Worm (Caenorhabditis elegans) whole organism, early embryonic: ENCODE results near the gene popl-7.

Source experiments
- B0310.2 ChIP-seq: sonication (generic microtip); optimal IDR thresholded peaks from 2 replicates; lab custom pipeline; 2016; ENCODE audit warnings: mild to moderate bottlenecking, missing genetic modification characterization, missing compliant biosample characterization
- F13C5.2 ChIP-seq: sonication (generic microtip); optimal IDR thresholded peaks from 2 replicates; lab custom pipeline; 2017; ENCODE audit warnings: mild to moderate bottlenecking, missing genetic modification characterization, inconsistent platforms, missing compliant biosample characterization
- aly-1 ChIP-seq: sonication (generic microtip); optimal IDR thresholded peaks from 2 replicates; lab custom pipeline; 2016; ENCODE audit warnings: missing genetic modification characterization, missing compliant biosample characterization
- ama-1 ChIP-seq: fragments of 150-350 bp; optimal IDR thresholded peaks from 2 replicates; lab custom pipeline; 2014
- ceh-13 ChIP-seq: fragments of 200-800 bp; sonication (Bioruptor generic); optimal IDR thresholded peaks from 2 replicates; lab custom pipeline; 2018; ENCODE audit warnings: mild to moderate bottlenecking, missing genetic modification characterization, missing compliant biosample characterization
- ceh-36 ChIP-seq: sonication (generic microtip); optimal IDR thresholded peaks from 2 replicates; lab custom pipeline; 2016; ENCODE audit warnings: missing genetic modification characterization, inconsistent platforms, missing compliant biosample characterization
- ets-7 ChIP-seq: sonication (generic microtip); optimal IDR thresholded peaks from 2 replicates; lab custom pipeline; 2016; ENCODE audit warnings: missing genotype, missing genetic modification characterization, missing compliant biosample characterization
- flt-1 ChIP-seq: fragments of 200-800 bp; sonication (Bioruptor generic); IDR thresholded peaks from 2 replicates; pipeline ENCODE4 v1.3.6; 2022; ENCODE audit warnings: missing genetic modification characterization, missing compliant biosample characterization
- hmbx-1 ChIP-seq: sonication (generic microtip); optimal IDR thresholded peaks from 2 replicates; lab custom pipeline; 2016; ENCODE audit warnings: mild to moderate bottlenecking, missing genetic modification characterization, missing compliant biosample characterization
- hmg-4 ChIP-seq: fragments of 200-800 bp; sonication (Bioruptor generic); optimal IDR thresholded peaks from 2 replicates; lab custom pipeline; 2018; ENCODE audit warnings: mild to moderate bottlenecking, missing genetic modification characterization, missing compliant biosample characterization
- hnd-1 ChIP-seq: sonication (generic microtip); optimal IDR thresholded peaks from 2 replicates; lab custom pipeline; 2016; ENCODE audit warnings: missing genetic modification characterization, missing compliant biosample characterization
- pes-1 ChIP-seq: fragments of 200-800 bp; sonication (Bioruptor generic); IDR thresholded peaks from 2 replicates; pipeline ENCODE4 v1.3.6; 2022; ENCODE audit warnings: missing genetic modification reagents, missing genetic modification characterization, missing compliant biosample characterization
- scrt-1 ChIP-seq: fragments of 200-800 bp; sonication (Bioruptor generic); IDR thresholded peaks from 2 replicates; pipeline ENCODE4 v1.3.6; 2022; ENCODE audit warnings: missing genetic modification characterization, missing compliant biosample characterization
- sea-1 ChIP-seq: fragments of 200-800 bp; sonication (Bioruptor generic); conservative IDR thresholded peaks from 2 replicates; pipeline ENCODE4 v1.3.6; 2022; ENCODE audit warnings: missing genetic modification characterization, missing compliant biosample characterization
- tbx-11 ChIP-seq: fragments of 200-800 bp; sonication (Bioruptor generic); IDR thresholded peaks from 2 replicates; pipeline ENCODE4 v1.3.6; 2022; ENCODE audit warnings: missing genetic modification characterization, missing compliant biosample characterization
- tbx-37 ChIP-seq: fragments of 200-800 bp; sonication (Bioruptor generic); conservative IDR thresholded peaks from 2 replicates; pipeline ENCODE4 v1.3.6; 2022; ENCODE audit warnings: missing genetic modification reagents, missing genetic modification characterization, missing compliant biosample characterization
- tra-4 ChIP-seq: sonication (generic microtip); optimal IDR thresholded peaks from 2 replicates; lab custom pipeline; 2017; ENCODE audit warnings: missing genetic modification characterization, missing compliant biosample characterization

popl-7 gene

DNA sequence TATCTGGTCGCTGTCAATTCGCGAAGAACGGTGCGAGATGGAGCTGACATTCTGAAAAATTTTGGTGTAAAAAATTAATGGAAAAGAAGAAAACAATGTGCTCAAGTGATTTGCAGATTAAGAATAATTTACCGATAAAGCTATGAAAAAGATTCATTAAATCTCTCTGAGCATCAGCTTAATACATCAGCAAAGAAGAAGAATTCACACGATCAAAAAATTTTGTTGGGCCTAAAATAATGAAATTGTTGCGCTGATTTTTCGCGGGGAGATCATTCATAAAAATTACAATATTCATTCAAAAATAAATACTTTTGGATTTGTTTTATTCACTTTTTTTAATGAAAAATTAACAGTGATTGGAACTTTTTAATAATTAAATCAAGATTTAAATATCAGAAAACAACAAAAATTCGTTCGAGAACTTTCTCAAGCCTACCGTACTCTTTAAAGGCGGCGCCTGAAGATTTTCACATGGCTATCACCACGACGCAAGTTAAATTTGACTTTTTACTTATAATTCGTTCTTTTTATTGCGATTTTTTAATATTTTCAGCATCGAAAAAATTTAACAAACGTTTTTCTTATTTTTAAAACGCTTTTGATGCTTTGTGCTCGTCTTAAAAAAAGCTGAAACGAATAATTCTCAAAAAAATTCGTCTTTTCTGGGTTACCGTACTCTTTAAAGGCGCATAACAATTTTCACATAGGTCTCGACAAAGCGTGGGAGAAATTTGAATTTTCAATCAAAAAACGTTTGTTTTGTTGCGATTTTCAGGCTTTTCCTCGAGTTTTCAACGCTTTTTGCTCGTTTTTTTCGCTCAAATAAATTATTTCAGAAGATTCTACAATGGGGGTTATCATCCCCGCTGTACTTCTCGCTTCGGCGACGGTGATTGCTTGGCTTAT lies 30.2 kb downstream of the popl-7 start, which contains the start of the genes memi-2 and cyp-31A5:
memi-2 (minus strand) TSS at position 51 of the 909 bp plus-strand sequence.
cyp-31A5 (plus strand) TSS at position 834 of the 909 bp plus-strand sequence.
- no peak for TF ChIP-seq B0310.2 (tag; lab: Kevin White, UChicago)
- no peak for TF ChIP-seq hnd-1 (tag; lab: Kevin White, UChicago)
- no peak for TF ChIP-seq tra-4
- no peak for TF ChIP-seq sea-1
- TF ChIP-seq F13C5.2 (tag; lab: Kevin White, UChicago): no peak
- no peak for TF ChIP-seq ceh-36 (tag; lab: Kevin White, UChicago)
- no peak for TF ChIP-seq hmbx-1 (tag; lab: Kevin White, UChicago)
- no peak for TF ChIP-seq pes-1 (GFP tag; lab: Robert Waterston, UW)
- no peak for TF ChIP-seq scrt-1 (GFP tag; lab: Robert Waterston, UW)

DNA sequence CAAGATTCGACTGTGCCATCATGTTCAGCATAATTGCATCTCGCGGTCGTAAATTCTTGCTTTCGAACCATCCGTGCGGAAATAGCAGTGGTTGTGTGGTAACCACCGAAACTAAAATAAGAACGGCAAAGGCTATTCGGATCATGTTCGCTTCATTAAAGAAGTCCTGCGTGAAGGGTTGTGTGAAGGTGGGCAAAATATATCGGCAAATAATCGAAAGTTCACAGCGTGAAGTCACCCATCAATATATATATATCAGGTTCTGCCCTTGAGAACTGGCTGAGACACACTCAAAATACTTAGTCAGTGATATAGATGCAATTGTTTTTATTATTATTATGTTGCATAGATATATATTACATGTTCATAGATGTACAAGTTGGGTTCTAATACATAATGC lies 37.5 kb downstream of the popl-7 start, which contains the start of gene Y62E10A.19:
Y62E10A.19 (minus strand) TSS at position 289 of the 400 bp plus-strand sequence.
- TF ChIP-seq hnd-1 (tag; lab: Kevin White, UChicago) (no peak), F13C5.2 (tag; lab: Kevin White, UChicago) (no peak), sea-1 (no peak), scrt-1 (GFP tag; lab: Robert Waterston, UW) (no peak), ama-1 (lab: Kevin White, UChicago) (no peak), aly-1 (tag; lab: Kevin White, UChicago) (no peak), B0310.2 (tag; lab: Kevin White, UChicago) (no peak), ceh-36 (tag; lab: Kevin White, UChicago) (no peak), flt-1 (GFP tag; lab: Robert Waterston, UW) (no peak), hmbx-1 (tag; lab: Kevin White, UChicago) (no peak), tbx-11 (GFP tag; lab: Robert Waterston, UW) (no peak), hmg-4 (GFP tag; lab: Kevin White, UChicago) (no peak), ets-7 (tag; lab: Kevin White, UChicago) (no peak), ceh-13 (GFP tag; lab: Kevin White, UChicago) (no peak), tra-4 (no peak), pes-1 (GFP tag; lab: Robert Waterston, UW) (no peak), tbx-37 (GFP tag; lab: Robert Waterston, UW) (no peak)

ce11 chrIV:13412845-13413383 lies 42.4 kb downstream of the popl-7 start, which contains the start of gene gcl-1:
gcl-1 (minus strand) TSS chrIV:13412895.
- TF ChIP-seq ceh-36 (tag; lab: Kevin White, UChicago) (no peak), F13C5.2 (tag; lab: Kevin White, UChicago) (no peak), hmg-4 (GFP tag; lab: Kevin White, UChicago) (no peak), B0310.2 (tag; lab: Kevin White, UChicago) (no peak), ceh-13 (GFP tag; lab: Kevin White, UChicago) (no peak), tbx-11 (GFP tag; lab: Robert Waterston, UW) (no peak), sea-1 (no peak), ets-7 (tag; lab: Kevin White, UChicago) (no peak), scrt-1 (GFP tag; lab: Robert Waterston, UW) (no peak), tbx-37 (GFP tag; lab: Robert Waterston, UW) (no peak), hnd-1 (tag; lab: Kevin White, UChicago) (no peak), flt-1 (GFP tag; lab: Robert Waterston, UW) (no peak)

- no peak for TF ChIP-seq F13C5.2 (tag; lab: Kevin White, UChicago)
- TF ChIP-seq flt-1 (GFP tag; lab: Robert Waterston, UW): no peak
- no peak for TF ChIP-seq aly-1 (tag; lab: Kevin White, UChicago)
Measured at ce11 chrIV:13415739-13416271, 45.3 kb downstream of the popl-7 start, which contains the start of the genes pik-1 and aptf-2. pik-1 (plus strand) TSS chrIV:13416041. aptf-2 (minus strand) TSS chrIV:13416051.
